Worm (Caenorhabditis elegans) whole organism, mixed stage, embryonic: ENCODE measurements around the gene W06G6.15.

ENCODE experiments used
- M03D4.4 ChIP-seq: sonication (generic microtip); optimal IDR thresholded peaks from 2 replicates; lab custom pipeline; 2017; ENCODE audit warnings: mild to moderate bottlenecking, missing genetic modification characterization, missing compliant biosample characterization
- elt-3 ChIP-seq: fragments of 150-350 bp; optimal IDR thresholded peaks from 2 replicates; lab custom pipeline; 2014; ENCODE audit warnings: missing biosample characterization, missing genetic modification characterization
- nhr-12 ChIP-seq: fragments of 150-350 bp; optimal IDR thresholded peaks from 2 replicates; lab custom pipeline; 2014; ENCODE audit warnings: missing biosample characterization, missing genetic modification characterization
- nhr-28 ChIP-seq: fragments of 150-350 bp; optimal IDR thresholded peaks from 2 replicates; lab custom pipeline; 2014; ENCODE audit warnings: missing biosample characterization, missing genetic modification characterization

DNA sequence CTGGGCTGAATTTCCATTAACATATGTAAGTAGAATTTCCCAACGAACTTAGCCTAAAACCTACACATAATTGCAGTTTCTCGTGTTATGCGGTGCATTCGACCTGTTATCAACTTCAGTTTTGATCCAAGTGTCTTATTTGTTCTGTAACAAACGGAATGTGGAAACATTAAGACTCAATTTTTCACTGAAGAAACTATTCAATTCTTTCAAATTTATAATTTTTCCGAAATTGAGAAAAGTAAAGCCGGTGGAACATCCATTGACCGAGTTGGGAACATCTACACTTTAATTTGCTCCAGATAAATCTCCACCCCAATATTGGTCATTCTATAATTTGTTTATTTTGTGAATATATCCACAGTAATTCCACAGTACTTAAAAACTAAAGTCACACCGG lies 20.1 kb downstream of the W06G6.15 start:
- TF ChIP-seq nhr-12 (tag; lab: Kevin White, UChicago) (no peak), elt-3 (tag; lab: Kevin White, UChicago) (no peak), nhr-28 (no peak), M03D4.4 (tag; lab: Kevin White, UChicago) (no peak)
